Fruit fly (Drosophila melanogaster): ENCODE results near the gene CG1265.
A peak's percentile ranks its signal among the peaks of the same experiment; 100 is the strongest.

Gene CG1265

DNA sequence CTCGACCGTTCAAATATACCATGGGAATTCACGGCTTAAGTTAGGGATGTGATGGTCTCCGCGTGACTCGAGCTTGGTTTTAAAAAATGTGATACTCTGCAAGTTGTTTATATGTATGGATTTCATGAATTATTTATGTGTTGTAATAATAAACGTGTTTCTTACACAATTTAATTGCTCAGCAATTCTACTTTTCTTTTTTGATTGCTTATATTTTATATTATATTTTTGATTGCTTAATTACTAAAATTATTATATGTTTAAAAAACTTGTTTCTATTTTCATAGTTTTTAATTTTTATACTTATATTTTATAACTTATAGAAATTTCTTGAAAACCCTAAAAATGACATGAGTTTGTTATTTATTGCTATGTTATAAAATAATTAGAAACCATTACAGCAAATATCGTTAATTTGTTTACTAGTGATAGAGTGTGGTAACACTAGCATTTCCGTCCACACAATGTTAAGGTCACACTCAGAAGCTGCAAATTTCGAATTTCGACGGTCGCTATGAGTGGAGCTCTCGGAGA lies at the start of gene CG1265, which contains the start of gene ago:
TSS of gene CG1265 (plus strand) at position 476 of the 534 bp plus-strand sequence.
TSS of gene ago (minus strand) at position 6 of the 534 bp plus-strand sequence.
- peak; percentile 51 for TF ChIP-seq CG8632 (GFP tag; optimal IDR thresholded peaks at IDR 0.05)
- TF ChIP-seq CG11762 (GFP tag; optimal IDR thresholded peaks at IDR 0.05; ENCODE audit: insufficient read depth) = peak; percentile 0
- no peak for TF ChIP-seq dac (GFP tag; optimal IDR thresholded peaks at IDR 0.05)
- peak; percentile 48 for TF ChIP-seq CG32006 (GFP tag; optimal IDR thresholded peaks at IDR 0.05)
- TF ChIP-seq achi (GFP tag; optimal IDR thresholded peaks at IDR 0.05) = peak; percentile 39
- peak; percentile 1 for TF ChIP-seq CG6808 (GFP tag; optimal IDR thresholded peaks at IDR 0.05)
- peak; percentile 67 for TF ChIP-seq CG3032 (tag; optimal IDR thresholded peaks at IDR 0.05)
- TF ChIP-seq CG34406 (GFP tag; optimal IDR thresholded peaks at IDR 0.05) = peak; percentile 40
- peak; percentile 31 for TF ChIP-seq OdsH (GFP tag; optimal IDR thresholded peaks at IDR 0.05)
- no peak for TF ChIP-seq CG1621 (tag; optimal IDR thresholded peaks at IDR 0.05)
- TF ChIP-seq fkh (GFP tag; optimal IDR thresholded peaks at IDR 0.05) = peak; percentile 21
- TF ChIP-seq vri (GFP tag; optimal IDR thresholded peaks at IDR 0.05) = no peak
- peak; percentile 21 for TF ChIP-seq pdm3 (GFP tag; optimal IDR thresholded peaks at IDR 0.05)
- TF ChIP-seq CG6276 (GFP tag; optimal IDR thresholded peaks at IDR 0.05) = no peak
- TF ChIP-seq Eip75B (GFP tag; optimal IDR thresholded peaks at IDR 0.05) = peak; percentile 23
- no peak for TF ChIP-seq Lpt (GFP tag; optimal IDR thresholded peaks at IDR 0.05)
- TF ChIP-seq eg (GFP tag; IDR thresholded peaks at IDR 0.05) = no peak
- TF ChIP-seq CG6163 (GFP tag; IDR thresholded peaks at IDR 0.05) = no peak
- TF ChIP-seq lz (GFP tag; optimal IDR thresholded peaks at IDR 0.05) = peak; percentile 51
- TF ChIP-seq CG10669 (GFP tag; optimal IDR thresholded peaks at IDR 0.05) = no peak
- TF ChIP-seq salr (GFP tag; optimal IDR thresholded peaks at IDR 0.05) = peak in 1 of 2 experiments; percentile 36
- TF ChIP-seq svp (GFP tag) = no peak
- peak; percentile 41 for TF ChIP-seq Hr4 (GFP tag; optimal IDR thresholded peaks at IDR 0.05)
- TF ChIP-seq esn (GFP tag; optimal IDR thresholded peaks at IDR 0.05) = peak; percentile 40
- TF ChIP-seq CG9139 (GFP tag; optimal IDR thresholded peaks at IDR 0.05) = no peak
- TF ChIP-seq Eip93F (GFP tag; optimal IDR thresholded peaks at IDR 0.05) = no peak
- TF ChIP-seq Blimp-1 (GFP tag; optimal IDR thresholded peaks at IDR 0.05) = no peak
- no peak for TF ChIP-seq CG3919 (GFP tag; optimal IDR thresholded peaks at IDR 0.05)
- no peak for TF ChIP-seq CG4318 (GFP tag; optimal IDR thresholded peaks at IDR 0.05)
- peak; percentile 42 for TF ChIP-seq acj6 (GFP tag; optimal IDR thresholded peaks at IDR 0.05)
- no peak for TF ChIP-seq topi (GFP tag; optimal IDR thresholded peaks at IDR 0.05)
- TF ChIP-seq CG11294 (GFP tag; IDR thresholded peaks at IDR 0.05) = no peak
- TF ChIP-seq Gug (GFP tag; IDR thresholded peaks at IDR 0.05) = no peak
- TF ChIP-seq Hr38 (GFP tag; optimal IDR thresholded peaks at IDR 0.05) = no peak
- no peak for TF ChIP-seq Sox102F (GFP tag; optimal IDR thresholded peaks at IDR 0.05)
- TF ChIP-seq spab (GFP tag; optimal IDR thresholded peaks at IDR 0.05) = no peak
- TF ChIP-seq Smox (GFP tag; optimal IDR thresholded peaks at IDR 0.05) = no peak
- TF ChIP-seq CG6854 (GFP tag; optimal IDR thresholded peaks at IDR 0.05) = no peak
- no peak for TF ChIP-seq CG15336 (GFP tag; IDR thresholded peaks at IDR 0.05)
- no peak for TF ChIP-seq Sox14 (GFP tag; optimal IDR thresholded peaks at IDR 0.05)
- TF ChIP-seq ss (GFP tag; optimal IDR thresholded peaks at IDR 0.05) = peak in 1 of 2 experiments; percentile 10
- no peak for TF ChIP-seq fd85E (GFP tag; optimal IDR thresholded peaks at IDR 0.05)
- TF ChIP-seq Eip78C (GFP tag) = peak; percentile 63
- TF ChIP-seq CG31627 (GFP tag; optimal IDR thresholded peaks at IDR 0.05) = peak; percentile 37
- peak; percentile 31 for TF ChIP-seq Hr39 (GFP tag; optimal IDR thresholded peaks at IDR 0.05)
- TF ChIP-seq Sox15 (GFP tag; optimal IDR thresholded peaks at IDR 0.05) = no peak
- TF ChIP-seq CG11902 (GFP tag; optimal IDR thresholded peaks at IDR 0.05) = peak; percentile 4
- TF ChIP-seq Met (GFP tag; optimal IDR thresholded peaks at IDR 0.05) = peak; percentile 20
- no peak for TF ChIP-seq CG8119 (GFP tag; IDR thresholded peaks at IDR 0.05)
- TF ChIP-seq dsx (GFP tag; optimal IDR thresholded peaks at IDR 0.05; ENCODE audit: poor library complexity, severe bottlenecking) = no peak
- no peak for TF ChIP-seq net (GFP tag; optimal IDR thresholded peaks at IDR 0.05)
- TF ChIP-seq CG6792 (GFP tag; optimal IDR thresholded peaks at IDR 0.05) = no peak

All from whole organism, prepupa.